Fruit fly (Drosophila melanogaster): ENCODE data around the gene Ada2b.

Ada2b gene

dm6 chr3R:8206019-8206418 is 34.3 kb downstream of the Ada2b start:
- TF ChIP-seq svp (GFP tag), result no peak
- no peak for TF ChIP-seq cyc (GFP tag; optimal IDR thresholded peaks at IDR 0.05)
- no peak for TF ChIP-seq CG3032 (tag; optimal IDR thresholded peaks at IDR 0.05)
- no peak for TF ChIP-seq spab (GFP tag; optimal IDR thresholded peaks at IDR 0.05)
- no peak for TF ChIP-seq CG31627 (GFP tag; optimal IDR thresholded peaks at IDR 0.05)
- no peak for TF ChIP-seq topi (GFP tag; optimal IDR thresholded peaks at IDR 0.05)
- no peak for TF ChIP-seq CG6854 (GFP tag; optimal IDR thresholded peaks at IDR 0.05)
- no peak for TF ChIP-seq Eip75B (GFP tag; optimal IDR thresholded peaks at IDR 0.05)
- TF ChIP-seq CG4318 (GFP tag; optimal IDR thresholded peaks at IDR 0.05), result no peak
- no peak for TF ChIP-seq Hr39 (GFP tag; optimal IDR thresholded peaks at IDR 0.05)
- no peak for TF ChIP-seq Blimp-1 (GFP tag; optimal IDR thresholded peaks at IDR 0.05)
- TF ChIP-seq CG11762 (GFP tag; optimal IDR thresholded peaks at IDR 0.05; ENCODE audit: insufficient read depth), result no peak
- TF ChIP-seq dac (GFP tag; optimal IDR thresholded peaks at IDR 0.05), result no peak
- no peak for TF ChIP-seq CG8319 (GFP tag; optimal IDR thresholded peaks at IDR 0.05)
- no peak for TF ChIP-seq CG6792 (GFP tag; optimal IDR thresholded peaks at IDR 0.05)
- TF ChIP-seq CG10669 (GFP tag; optimal IDR thresholded peaks at IDR 0.05), result no peak
- no peak for TF ChIP-seq CG1621 (tag; optimal IDR thresholded peaks at IDR 0.05)

- no peak for TF ChIP-seq CG1621 (tag; optimal IDR thresholded peaks at IDR 0.05)
- no peak for TF ChIP-seq Eip75B (GFP tag; optimal IDR thresholded peaks at IDR 0.05)
- TF ChIP-seq Hr4 (GFP tag; optimal IDR thresholded peaks at IDR 0.05), result no peak
- TF ChIP-seq Ets96B (tag; optimal IDR thresholded peaks at IDR 0.05), result no peak
- no peak for TF ChIP-seq fd85E (GFP tag; optimal IDR thresholded peaks at IDR 0.05)
- no peak for TF ChIP-seq CG6276 (GFP tag; optimal IDR thresholded peaks at IDR 0.05)
- TF ChIP-seq esn (GFP tag; optimal IDR thresholded peaks at IDR 0.05), result no peak
- TF ChIP-seq CG3032 (tag; optimal IDR thresholded peaks at IDR 0.05), result no peak
- no peak for TF ChIP-seq CG32006 (GFP tag; optimal IDR thresholded peaks at IDR 0.05)
- no peak for TF ChIP-seq Eip93F (GFP tag; optimal IDR thresholded peaks at IDR 0.05)
- no peak for TF ChIP-seq salr (GFP tag; optimal IDR thresholded peaks at IDR 0.05)
- no peak for TF ChIP-seq vri (GFP tag; optimal IDR thresholded peaks at IDR 0.05)
- TF ChIP-seq Eip78C (GFP tag), result no peak
- no peak for TF ChIP-seq CG4318 (GFP tag; optimal IDR thresholded peaks at IDR 0.05)
- no peak for TF ChIP-seq ss (GFP tag; optimal IDR thresholded peaks at IDR 0.05)
Measured at dm6 chr3R:8205292-8205893, 34.9 kb downstream of the Ada2b start.

- TF ChIP-seq esn (GFP tag; optimal IDR thresholded peaks at IDR 0.05) (no peak), eg (GFP tag; IDR thresholded peaks at IDR 0.05) (no peak), Eip78C (GFP tag) (no peak), cyc (GFP tag; optimal IDR thresholded peaks at IDR 0.05) (no peak), CG1621 (tag; optimal IDR thresholded peaks at IDR 0.05) (no peak), CG6808 (GFP tag; optimal IDR thresholded peaks at IDR 0.05) (no peak), CG31627 (GFP tag; optimal IDR thresholded peaks at IDR 0.05) (no peak), CG6792 (GFP tag; optimal IDR thresholded peaks at IDR 0.05) (no peak), Gug (GFP tag; IDR thresholded peaks at IDR 0.05) (no peak), pdm3 (GFP tag; optimal IDR thresholded peaks at IDR 0.05) (no peak), fd85E (GFP tag; optimal IDR thresholded peaks at IDR 0.05) (no peak), topi (GFP tag; optimal IDR thresholded peaks at IDR 0.05) (no peak), CG6276 (GFP tag; optimal IDR thresholded peaks at IDR 0.05) (no peak), dac (GFP tag; optimal IDR thresholded peaks at IDR 0.05) (no peak), Smox (GFP tag; optimal IDR thresholded peaks at IDR 0.05) (no peak), salr (GFP tag; optimal IDR thresholded peaks at IDR 0.05) (no peak), OdsH (GFP tag; optimal IDR thresholded peaks at IDR 0.05) (no peak), Sox102F (GFP tag; optimal IDR thresholded peaks at IDR 0.05) (no peak), CG32006 (GFP tag; optimal IDR thresholded peaks at IDR 0.05) (no peak), fkh (GFP tag; optimal IDR thresholded peaks at IDR 0.05) (no peak)
Measured at dm6 chr3R:8204730-8205129, 35.6 kb downstream of the Ada2b start, which contains the start of gene CheA84a. Gene CheA84a, minus strand, starts transcription at chr3R:8204830.

Measured in whole organism, prepupa.